Fruit fly (Drosophila melanogaster): ENCODE measurements around the gene CG9331.

Gene CG9331

dm6 chr2L:20793881-20794280, 28.7 kb upstream of the CG9331 start (continued):
- TF ChIP-seq CG1233 (GFP tag; optimal IDR thresholded peaks at IDR 0.05) = no peak
- TF ChIP-seq ewg (GFP tag; optimal IDR thresholded peaks at IDR 0.05) = no peak
- TF ChIP-seq Deaf1 (tag; optimal IDR thresholded peaks at IDR 0.05) = peak; percentile 39
- peak; percentile 60 for TF ChIP-seq CG15514 (GFP tag; optimal IDR thresholded peaks at IDR 0.05)
- TF ChIP-seq row (GFP tag; IDR thresholded peaks at IDR 0.05) = no peak
- TF ChIP-seq E2f1 (GFP tag; IDR thresholded peaks at IDR 0.05) = no peak
- no peak for TF ChIP-seq cas (GFP tag; IDR thresholded peaks at IDR 0.05)
- no peak for TF ChIP-seq NC2α (GFP tag; optimal IDR thresholded peaks at IDR 0.05)
- TF ChIP-seq grau (tag; optimal IDR thresholded peaks at IDR 0.05) = no peak
- no peak for TF ChIP-seq shn (GFP tag; optimal IDR thresholded peaks at IDR 0.05)
- TF ChIP-seq pum (GFP tag; optimal IDR thresholded peaks at IDR 0.05) = no peak
- TF ChIP-seq MESR4 (GFP tag; optimal IDR thresholded peaks at IDR 0.05) = no peak
- TF ChIP-seq Awh (GFP tag; IDR thresholded peaks at IDR 0.05) = peak; percentile 27; the same call in 1 of the 2 replicates
- TF ChIP-seq CG17359 (tag; optimal IDR thresholded peaks at IDR 0.05) = no peak
- no peak for TF ChIP-seq CG14667 (GFP tag; IDR thresholded peaks at IDR 0.05)
- no peak for TF ChIP-seq CG5245 (GFP tag; optimal IDR thresholded peaks at IDR 0.05)
- no peak for TF ChIP-seq Gug (GFP tag; IDR thresholded peaks at IDR 0.05)
- no peak for TF ChIP-seq CG11695 (GFP tag; IDR thresholded peaks at IDR 0.05)
- TF ChIP-seq CG18476 (GFP tag; optimal IDR thresholded peaks at IDR 0.05) = no peak
- no peak for TF ChIP-seq CG4730 (GFP tag; IDR thresholded peaks at IDR 0.05)
- TF ChIP-seq CG3847 (GFP tag; IDR thresholded peaks at IDR 0.05) = no peak
- no peak for TF ChIP-seq CG8089 (GFP tag; optimal IDR thresholded peaks at IDR 0.05)
- no peak for TF ChIP-seq ase (GFP tag; IDR thresholded peaks at IDR 0.05)
- no peak for TF ChIP-seq CG12236 (GFP tag; optimal IDR thresholded peaks at IDR 0.05)
- no peak for TF ChIP-seq org-1 (GFP tag; optimal IDR thresholded peaks at IDR 0.05)
- no peak for TF ChIP-seq CG10209 (GFP tag; optimal IDR thresholded peaks at IDR 0.05)
- TF ChIP-seq ranshi (GFP tag; IDR thresholded peaks at IDR 0.05) = no peak
- peak; percentile 70 for TF ChIP-seq CG16779 (GFP tag; IDR thresholded peaks at IDR 0.05)
- no peak for TF ChIP-seq Myb (GFP tag; optimal IDR thresholded peaks at IDR 0.05)
- no peak for TF ChIP-seq CG17912 (GFP tag; optimal IDR thresholded peaks at IDR 0.05)
- TF ChIP-seq CG12299 (tag; optimal IDR thresholded peaks at IDR 0.05) = peak; percentile 13
- no peak for TF ChIP-seq CG15696 (tag; optimal IDR thresholded peaks at IDR 0.05)
- no peak for TF ChIP-seq CG2120 (GFP tag; optimal IDR thresholded peaks at IDR 0.05)
- TF ChIP-seq al (GFP tag; IDR thresholded peaks at IDR 0.05) = no peak
- no peak for TF ChIP-seq ttk (GFP tag; IDR thresholded peaks at IDR 0.05)
- TF ChIP-seq CG33213 (GFP tag; optimal IDR thresholded peaks at IDR 0.05) = no peak
- TF ChIP-seq CG16813 (GFP tag; IDR thresholded peaks at IDR 0.05; ENCODE audit: partially characterized antibody) = no peak
- TF ChIP-seq CG7372 (GFP tag; IDR thresholded peaks at IDR 0.05) = no peak
- no peak for TF ChIP-seq H2.0 (GFP tag; IDR thresholded peaks at IDR 0.05)
- no peak for TF ChIP-seq CG7271 (tag; optimal IDR thresholded peaks at IDR 0.05)
- TF ChIP-seq lilli (GFP tag; optimal IDR thresholded peaks at IDR 0.05) = no peak
- peak; percentile 27; the same call in 1 of the 2 replicates for TF ChIP-seq CG32532 (GFP tag; IDR thresholded peaks at IDR 0.05)
- no peak for TF ChIP-seq CG3065 (GFP tag; optimal IDR thresholded peaks at IDR 0.05)
- TF ChIP-seq CG10959 (GFP tag; IDR thresholded peaks at IDR 0.05) = no peak
- TF ChIP-seq CG16863 (GFP tag; optimal IDR thresholded peaks at IDR 0.05) = no peak
- peak; percentile 2 for TF ChIP-seq PHDP (tag; optimal IDR thresholded peaks at IDR 0.05)
- no peak for TF ChIP-seq ac (GFP tag; optimal IDR thresholded peaks at IDR 0.05)
- no peak for TF ChIP-seq stc (GFP tag; IDR thresholded peaks at IDR 0.05)
- TF ChIP-seq CG4282 (GFP tag; optimal IDR thresholded peaks at IDR 0.05) = no peak
- no peak for TF ChIP-seq Usf (GFP tag; optimal IDR thresholded peaks at IDR 0.05)
- 0 out of 2 replicates have a peak, but pooled peaks have one; percentile 40 for TF ChIP-seq sob (GFP tag; IDR thresholded peaks at IDR 0.05)
- TF ChIP-seq Fer3 (tag; optimal IDR thresholded peaks at IDR 0.05) = peak; percentile 26
- TF ChIP-seq insv (GFP tag; optimal IDR thresholded peaks at IDR 0.05) = no peak

Measured in whole organism, embryonic.